Worm (Caenorhabditis elegans): ENCODE results near the gene nhr-177.

The nhr-177 gene

DNA sequence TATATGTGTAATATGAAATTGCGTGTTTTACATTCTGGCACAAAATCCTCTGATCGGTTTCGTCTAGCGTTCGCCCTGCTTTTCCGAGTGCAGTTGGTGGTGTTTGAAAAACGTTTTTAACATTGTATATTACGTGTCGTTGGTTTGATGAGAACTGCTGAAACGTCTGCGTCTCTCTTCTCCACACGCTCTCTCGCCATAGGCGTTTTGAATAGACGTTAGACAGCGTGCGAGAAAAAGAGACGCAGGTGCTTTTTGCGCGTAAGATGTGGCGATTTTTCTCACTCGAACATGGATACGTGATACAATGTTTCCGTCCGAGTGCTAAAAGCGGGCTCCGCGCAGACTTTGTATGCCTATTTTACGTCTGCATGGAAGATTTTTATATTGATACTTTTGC lies 10.5 kb downstream of the nhr-177 start:
- TF ChIP-seq pes-1 (GFP tag; IDR thresholded peaks at IDR 0.05) (no peak), B0310.2 (tag; optimal IDR thresholded peaks at IDR 0.05) (no peak), ama-1 (optimal IDR thresholded peaks at IDR 0.05) (no peak), flt-1 (GFP tag; IDR thresholded peaks at IDR 0.05) (no peak), F13C5.2 (tag; optimal IDR thresholded peaks at IDR 0.05) (no peak), tra-4 (tag; optimal IDR thresholded peaks at IDR 0.05) (no peak), scrt-1 (GFP tag; IDR thresholded peaks at IDR 0.05) (no peak), ets-7 (tag; optimal IDR thresholded peaks at IDR 0.05) (no peak), ceh-36 (tag; optimal IDR thresholded peaks at IDR 0.05) (no peak), hmbx-1 (tag; optimal IDR thresholded peaks at IDR 0.05) (no peak), tbx-37 (GFP tag; conservative IDR thresholded peaks at IDR 0.05) (no peak), tbx-11 (GFP tag; IDR thresholded peaks at IDR 0.05) (no peak), aly-1 (tag; optimal IDR thresholded peaks at IDR 0.05) (no peak), hnd-1 (tag; optimal IDR thresholded peaks at IDR 0.05) (no peak), sea-1 (GFP tag; conservative IDR thresholded peaks at IDR 0.05) (no peak), hmg-4 (GFP tag; optimal IDR thresholded peaks at IDR 0.05) (no peak), ceh-13 (GFP tag; optimal IDR thresholded peaks at IDR 0.05) (no peak)

DNA sequence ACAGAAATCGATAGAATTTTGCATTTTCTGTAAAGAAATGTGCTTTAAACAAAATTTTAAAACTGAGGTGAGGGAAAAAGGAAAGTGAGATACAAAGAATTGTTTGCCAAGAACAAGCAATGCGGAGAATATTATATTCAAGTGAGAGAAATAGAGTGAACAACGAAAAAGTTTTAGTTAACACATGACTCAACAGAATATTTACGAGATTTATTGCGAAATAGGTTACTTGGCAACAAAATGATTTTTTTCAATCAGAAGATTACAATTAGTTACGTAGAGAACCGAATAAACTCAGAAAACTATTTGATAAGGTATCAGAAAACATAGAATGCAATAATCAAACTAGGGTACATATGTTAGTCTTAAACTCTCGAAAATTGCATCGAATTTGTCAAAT lies 11.4 kb downstream of the nhr-177 start, which contains the start of gene nhr-117:
nhr-117 (minus strand) TSS at position 27 of the 400 bp plus-strand sequence.
- no peak for TF ChIP-seq F13C5.2 (tag; optimal IDR thresholded peaks at IDR 0.05)
- TF ChIP-seq tra-4 (tag; optimal IDR thresholded peaks at IDR 0.05) = no peak
- no peak for TF ChIP-seq sea-1 (GFP tag; conservative IDR thresholded peaks at IDR 0.05)
- TF ChIP-seq tbx-11 (GFP tag; IDR thresholded peaks at IDR 0.05) = no peak
- TF ChIP-seq scrt-1 (GFP tag; IDR thresholded peaks at IDR 0.05) = no peak
- TF ChIP-seq tbx-37 (GFP tag; conservative IDR thresholded peaks at IDR 0.05) = no peak
- TF ChIP-seq flt-1 (GFP tag; IDR thresholded peaks at IDR 0.05) = no peak
- no peak for TF ChIP-seq ceh-13 (GFP tag; optimal IDR thresholded peaks at IDR 0.05)
- no peak for TF ChIP-seq pes-1 (GFP tag; IDR thresholded peaks at IDR 0.05)
- TF ChIP-seq hmg-4 (GFP tag; optimal IDR thresholded peaks at IDR 0.05) = no peak
- TF ChIP-seq aly-1 (tag; optimal IDR thresholded peaks at IDR 0.05) = no peak
- TF ChIP-seq B0310.2 (tag; optimal IDR thresholded peaks at IDR 0.05) = no peak
- no peak for TF ChIP-seq hmbx-1 (tag; optimal IDR thresholded peaks at IDR 0.05)
- no peak for TF ChIP-seq ets-7 (tag; optimal IDR thresholded peaks at IDR 0.05)
- no peak for TF ChIP-seq hnd-1 (tag; optimal IDR thresholded peaks at IDR 0.05)
- TF ChIP-seq ama-1 (optimal IDR thresholded peaks at IDR 0.05) = no peak
- TF ChIP-seq ceh-36 (tag; optimal IDR thresholded peaks at IDR 0.05) = no peak

DNA sequence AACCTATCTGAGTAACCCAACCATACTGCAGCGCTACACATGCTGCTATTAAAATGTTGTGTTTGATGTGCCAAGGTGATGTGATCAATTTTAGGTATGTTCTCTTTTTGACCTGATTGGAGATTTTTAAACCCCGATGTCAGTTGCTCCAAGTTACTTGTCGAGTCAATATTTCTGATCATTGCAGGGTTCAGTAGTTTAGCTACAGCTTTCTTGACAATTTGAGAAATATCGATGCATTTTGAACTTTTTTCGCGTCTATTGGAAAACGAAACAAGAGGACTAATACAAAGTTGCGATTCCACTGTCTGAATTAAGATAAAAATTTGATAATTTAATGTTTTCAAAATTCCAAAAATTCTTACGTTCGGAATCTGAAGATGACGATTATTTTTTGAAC lies 13.4 kb downstream of the nhr-177 start:
- TF ChIP-seq tbx-37 (GFP tag; conservative IDR thresholded peaks at IDR 0.05) = no peak
- TF ChIP-seq ceh-13 (GFP tag; optimal IDR thresholded peaks at IDR 0.05) = no peak
- TF ChIP-seq hmbx-1 (tag; optimal IDR thresholded peaks at IDR 0.05) = no peak
- TF ChIP-seq ceh-36 (tag; optimal IDR thresholded peaks at IDR 0.05) = no peak
- no peak for TF ChIP-seq ets-7 (tag; optimal IDR thresholded peaks at IDR 0.05)
- no peak for TF ChIP-seq B0310.2 (tag; optimal IDR thresholded peaks at IDR 0.05)
- no peak for TF ChIP-seq ama-1 (optimal IDR thresholded peaks at IDR 0.05)
- no peak for TF ChIP-seq flt-1 (GFP tag; IDR thresholded peaks at IDR 0.05)
- TF ChIP-seq pes-1 (GFP tag; IDR thresholded peaks at IDR 0.05) = no peak
- TF ChIP-seq tbx-11 (GFP tag; IDR thresholded peaks at IDR 0.05) = no peak
- TF ChIP-seq hmg-4 (GFP tag; optimal IDR thresholded peaks at IDR 0.05) = no peak
- no peak for TF ChIP-seq aly-1 (tag; optimal IDR thresholded peaks at IDR 0.05)
- TF ChIP-seq sea-1 (GFP tag; conservative IDR thresholded peaks at IDR 0.05) = no peak
- no peak for TF ChIP-seq F13C5.2 (tag; optimal IDR thresholded peaks at IDR 0.05)
- no peak for TF ChIP-seq tra-4 (tag; optimal IDR thresholded peaks at IDR 0.05)
- no peak for TF ChIP-seq hnd-1 (tag; optimal IDR thresholded peaks at IDR 0.05)
- no peak for TF ChIP-seq scrt-1 (GFP tag; IDR thresholded peaks at IDR 0.05)

DNA sequence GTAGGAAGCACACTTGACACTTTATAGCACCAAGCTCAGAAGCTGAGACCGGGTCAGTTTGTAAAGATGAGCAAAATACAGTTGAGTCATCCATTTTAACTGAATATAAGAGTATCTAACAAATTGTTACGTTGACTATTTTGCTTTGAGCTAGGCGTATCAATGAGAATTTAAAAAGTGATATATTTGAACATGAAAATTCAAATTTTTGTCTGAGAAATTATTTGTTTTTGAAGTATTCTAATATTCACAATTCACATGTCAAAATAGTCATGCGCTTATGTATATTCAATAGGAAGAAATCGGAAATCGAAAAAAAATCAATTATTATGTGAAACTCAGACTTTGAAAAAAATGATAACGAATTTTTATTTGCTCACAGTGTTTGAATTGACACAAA lies 14.3 kb downstream of the nhr-177 start, which contains the start of gene nhr-110:
nhr-110 (minus strand) TSS at position 101 of the 400 bp plus-strand sequence.
- no peak for TF ChIP-seq pes-1 (GFP tag; IDR thresholded peaks at IDR 0.05)
- TF ChIP-seq F13C5.2 (tag; optimal IDR thresholded peaks at IDR 0.05) = no peak
- no peak for TF ChIP-seq tbx-11 (GFP tag; IDR thresholded peaks at IDR 0.05)
- TF ChIP-seq ceh-36 (tag; optimal IDR thresholded peaks at IDR 0.05) = no peak
- no peak for TF ChIP-seq scrt-1 (GFP tag; IDR thresholded peaks at IDR 0.05)
- TF ChIP-seq ama-1 (optimal IDR thresholded peaks at IDR 0.05) = no peak
- no peak for TF ChIP-seq aly-1 (tag; optimal IDR thresholded peaks at IDR 0.05)
- no peak for TF ChIP-seq hnd-1 (tag; optimal IDR thresholded peaks at IDR 0.05)
- no peak for TF ChIP-seq sea-1 (GFP tag; conservative IDR thresholded peaks at IDR 0.05)
- no peak for TF ChIP-seq tbx-37 (GFP tag; conservative IDR thresholded peaks at IDR 0.05)

DNA sequence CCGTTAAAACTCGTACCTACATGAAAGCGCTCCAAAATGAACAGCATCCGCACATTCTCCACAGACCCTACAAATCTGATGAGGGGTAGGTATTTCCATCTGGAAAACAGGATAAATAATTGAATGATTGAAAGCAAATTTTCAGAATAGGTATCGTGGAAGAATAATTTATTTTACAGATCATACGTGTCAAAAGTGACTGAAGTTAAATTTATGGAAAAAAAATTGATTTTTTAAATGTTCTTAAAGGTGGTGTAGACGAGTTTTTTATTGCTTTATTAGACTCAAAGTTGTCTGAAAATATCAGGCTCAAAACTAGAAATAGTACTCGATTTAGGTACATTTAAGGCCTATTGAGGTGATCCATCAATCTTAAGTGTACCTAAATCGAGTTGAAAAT lies 16.7 kb downstream of the nhr-177 start, which contains the start of gene nhr-237:
nhr-237 (minus strand) TSS at position 101 of the 400 bp plus-strand sequence.
- TF ChIP-seq hnd-1 (tag; optimal IDR thresholded peaks at IDR 0.05) (no peak), B0310.2 (tag; optimal IDR thresholded peaks at IDR 0.05) (no peak)

DNA sequence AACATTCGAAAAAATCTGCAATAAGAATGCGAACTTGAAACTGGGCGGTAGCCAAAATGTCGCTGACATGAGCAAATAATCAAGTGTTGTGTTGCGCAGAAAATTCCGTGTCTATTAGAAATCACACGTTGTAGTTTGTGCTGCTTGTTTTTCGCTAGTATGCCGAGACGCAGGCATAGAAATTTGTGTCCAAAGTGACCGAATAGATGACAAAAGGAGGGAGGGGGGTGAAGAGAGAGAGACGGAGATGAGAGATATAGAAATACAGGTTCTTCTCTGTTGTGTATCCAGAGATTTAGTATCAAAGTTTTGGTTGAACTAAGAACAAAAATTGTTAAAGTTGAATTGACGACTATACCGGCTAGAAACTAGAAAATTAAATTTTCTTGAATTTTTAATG lies 17.2 kb downstream of the nhr-177 start:
- no peak for TF ChIP-seq tra-4 (tag; optimal IDR thresholded peaks at IDR 0.05)

DNA sequence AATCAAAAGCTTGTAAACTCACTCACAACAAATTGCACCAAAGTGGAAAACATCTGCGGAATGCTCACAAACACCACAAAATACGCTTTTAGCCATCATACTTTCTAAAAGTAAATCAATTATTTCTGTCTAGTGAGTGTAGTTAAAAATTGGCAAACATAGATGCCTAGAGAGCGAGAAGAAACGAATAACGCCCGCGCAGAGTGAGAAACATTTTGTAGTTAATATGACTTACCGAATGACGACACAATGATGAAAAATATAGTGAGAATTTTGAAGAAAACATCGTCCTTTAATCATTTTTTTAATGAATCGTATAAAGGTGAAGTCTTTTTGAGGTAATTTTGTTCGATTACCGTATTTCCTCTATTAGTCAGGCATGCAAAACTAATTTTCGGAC lies 19.3 kb downstream of the nhr-177 start, which contains the start of gene nhr-238:
nhr-238 (minus strand) TSS at position 104 of the 400 bp plus-strand sequence.
- no peak for TF ChIP-seq ama-1 (optimal IDR thresholded peaks at IDR 0.05)
- TF ChIP-seq hnd-1 (tag; optimal IDR thresholded peaks at IDR 0.05) = no peak
- TF ChIP-seq tbx-11 (GFP tag; IDR thresholded peaks at IDR 0.05) = no peak
- no peak for TF ChIP-seq tbx-37 (GFP tag; conservative IDR thresholded peaks at IDR 0.05)
- no peak for TF ChIP-seq ceh-13 (GFP tag; optimal IDR thresholded peaks at IDR 0.05)
- TF ChIP-seq aly-1 (tag; optimal IDR thresholded peaks at IDR 0.05) = no peak
- TF ChIP-seq pes-1 (GFP tag; IDR thresholded peaks at IDR 0.05) = no peak
- no peak for TF ChIP-seq F13C5.2 (tag; optimal IDR thresholded peaks at IDR 0.05)
- no peak for TF ChIP-seq B0310.2 (tag; optimal IDR thresholded peaks at IDR 0.05)
- TF ChIP-seq sea-1 (GFP tag; conservative IDR thresholded peaks at IDR 0.05) = no peak
- TF ChIP-seq scrt-1 (GFP tag; IDR thresholded peaks at IDR 0.05) = no peak
- TF ChIP-seq hmbx-1 (tag; optimal IDR thresholded peaks at IDR 0.05) = no peak
- TF ChIP-seq flt-1 (GFP tag; IDR thresholded peaks at IDR 0.05) = no peak
- TF ChIP-seq ceh-36 (tag; optimal IDR thresholded peaks at IDR 0.05) = no peak
- no peak for TF ChIP-seq tra-4 (tag; optimal IDR thresholded peaks at IDR 0.05)
- no peak for TF ChIP-seq ets-7 (tag; optimal IDR thresholded peaks at IDR 0.05)
- no peak for TF ChIP-seq hmg-4 (GFP tag; optimal IDR thresholded peaks at IDR 0.05)
